Fruit fly (Drosophila melanogaster): ENCODE measurements around the gene CG14260.

The CG14260 gene

dm6 chr3R:27282286-27282685 is 17.0 kb downstream of the CG14260 start, which contains the start of gene mrt (continued):
- TF ChIP-seq Dref (GFP tag; IDR thresholded peaks at IDR 0.05) (peak; percentile 35; the same call in 1 of the 2 replicates), bigmax (GFP tag; optimal IDR thresholded peaks at IDR 0.05) (no peak), tll (GFP tag; optimal IDR thresholded peaks at IDR 0.05) (no peak), Sox100B (GFP tag; optimal IDR thresholded peaks at IDR 0.05) (no peak), odd (GFP tag; optimal IDR thresholded peaks at IDR 0.05) (no peak), CG14965 (GFP tag; optimal IDR thresholded peaks at IDR 0.05; ENCODE audit: borderline replicate concordance) (no peak), onecut (GFP tag; IDR thresholded peaks at IDR 0.05) (no peak; the same call in 1 of the 2 replicates), dmrt11E (tag; optimal IDR thresholded peaks at IDR 0.05) (peak; percentile 15), ewg (GFP tag; optimal IDR thresholded peaks at IDR 0.05) (no peak), ap (GFP tag; IDR thresholded peaks at IDR 0.05) (no peak), CG10209 (GFP tag; optimal IDR thresholded peaks at IDR 0.05) (peak; percentile 18), CG1233 (GFP tag; optimal IDR thresholded peaks at IDR 0.05) (peak; percentile 33), Opbp (GFP tag; IDR thresholded peaks at IDR 0.05; ENCODE audit: partially characterized antibody) (no peak), CG9609 (GFP tag; optimal IDR thresholded peaks at IDR 0.05) (peak; percentile 54), psq (GFP tag; optimal IDR thresholded peaks at IDR 0.05) (peak; percentile 21), chn (GFP tag; optimal IDR thresholded peaks at IDR 0.05) (peak; percentile 25), D19B (GFP tag; optimal IDR thresholded peaks at IDR 0.05) (peak; percentile 60), HLHmδ (GFP tag; optimal IDR thresholded peaks at IDR 0.05) (no peak), mirr (GFP tag; optimal IDR thresholded peaks at IDR 0.05) (peak; percentile 18), CG7839 (tag; optimal IDR thresholded peaks at IDR 0.05) (peak; percentile 71), E2f1 (GFP tag; IDR thresholded peaks at IDR 0.05) (no peak; the same call in 1 of the 2 replicates), dpn (GFP tag; optimal IDR thresholded peaks at IDR 0.05) (peak; percentile 48 to 49), CG14014 (GFP tag; IDR thresholded peaks at IDR 0.05) (peak; percentile 50; the same call in 1 of the 2 replicates), Rfx (GFP tag; IDR thresholded peaks at IDR 0.05) (peak; percentile 72), CkIIα-i1 (GFP tag; IDR thresholded peaks at IDR 0.05) (no peak), CG1602 (GFP tag; optimal IDR thresholded peaks at IDR 0.05) (peak; percentile 29), Vsx1 (GFP tag; optimal IDR thresholded peaks at IDR 0.05) (no peak), CG16815 (GFP tag; optimal IDR thresholded peaks at IDR 0.05) (peak; percentile 52), D (optimal IDR thresholded peaks at IDR 0.05) (no peak), D (GFP tag; optimal IDR thresholded peaks at IDR 0.05) (peak; percentile 17), unc-4 (GFP tag; IDR thresholded peaks at IDR 0.05; ENCODE audit: partially characterized antibody) (no peak), CG10147 (GFP tag; optimal IDR thresholded peaks at IDR 0.05) (no peak), CG32767 (GFP tag; IDR thresholded peaks at IDR 0.05) (no peak; the same call in 1 of the 2 replicates), CG2875 (GFP tag; optimal IDR thresholded peaks at IDR 0.05) (no peak), CG4707 (GFP tag; optimal IDR thresholded peaks at IDR 0.05) (no peak), CG31441 (GFP tag; IDR thresholded peaks at IDR 0.05) (0 out of 2 replicates have a peak, but pooled peaks have one; percentile 27), CHES-1-like (GFP tag; optimal IDR thresholded peaks at IDR 0.05) (peak; percentile 62), CoRest (tag; optimal IDR thresholded peaks at IDR 0.05) (peak; percentile 60), Spps (tag; optimal IDR thresholded peaks at IDR 0.05) (no peak), Dip2 (GFP tag; IDR thresholded peaks at IDR 0.05) (no peak), wek (GFP tag; optimal IDR thresholded peaks at IDR 0.05) (no peak), CG7786 (GFP tag; optimal IDR thresholded peaks at IDR 0.05) (peak; percentile 55), vnd (GFP tag; IDR thresholded peaks at IDR 0.05; ENCODE audit: partially characterized antibody) (no peak), CG13775 (GFP tag; optimal IDR thresholded peaks at IDR 0.05) (peak; percentile 65), CG12236 (GFP tag; optimal IDR thresholded peaks at IDR 0.05) (no peak), CG12391 (tag; optimal IDR thresholded peaks at IDR 0.05) (peak; percentile 64), yki (optimal IDR thresholded peaks at IDR 0.05) (no peak), CG10431 (GFP tag; optimal IDR thresholded peaks at IDR 0.05) (no peak), disco-r (GFP tag; optimal IDR thresholded peaks at IDR 0.05) (peak; percentile 48), CG17802 (tag; optimal IDR thresholded peaks at IDR 0.05) (peak; percentile 40), B-H2 (GFP tag; optimal IDR thresholded peaks at IDR 0.05) (no peak)
